Worm (Caenorhabditis elegans) whole organism, L3 larva: ENCODE results near the gene srj-29.

Source experiments
- R02D3.7 ChIP-seq: fragments of 150-350 bp; optimal IDR thresholded peaks from 2 replicates; lab custom pipeline; 2014; ENCODE audit warnings: missing biosample characterization, missing genetic modification characterization
- ama-1 ChIP-seq: fragments of 150-350 bp; optimal IDR thresholded peaks from 2 replicates; lab custom pipeline; 2018
- ceh-82 ChIP-seq: fragments of 150-350 bp; optimal IDR thresholded peaks from 2 replicates; lab custom pipeline; 2014; ENCODE audit warnings: missing biosample characterization, missing genetic modification characterization
- egl-5 ChIP-seq: fragments of 150-350 bp; optimal IDR thresholded peaks from 2 replicates; lab custom pipeline; 2017; ENCODE audit warnings: missing biosample characterization, missing genetic modification reagents, missing genetic modification characterization, inconsistent platforms
- nhr-67 ChIP-seq: fragments of 150-350 bp; optimal IDR thresholded peaks from 2 replicates; lab custom pipeline; 2014; ENCODE audit warnings: missing biosample characterization, missing genetic modification characterization
- nhr-76 ChIP-seq: fragments of 150-350 bp; sonication (generic microtip); optimal IDR thresholded peaks from 5 replicates; lab custom pipeline; 2014; ENCODE audit warnings: missing biosample characterization, missing genetic modification characterization
- pha-4 ChIP-seq: fragments of 150-350 bp; optimal IDR thresholded peaks from 2 replicates; lab custom pipeline; 2014; ENCODE audit warnings: missing biosample characterization, missing genetic modification reagents, missing genetic modification characterization
- ztf-11 ChIP-seq: fragments of 150-350 bp; optimal IDR thresholded peaks from 2 replicates; lab custom pipeline; 2014; ENCODE audit warnings: missing biosample characterization, missing genetic modification characterization

ce11 chrV:16055031-16055430, 20.4 kb upstream of the srj-29 start, which contains the start of gene F14H3.4:
- TF ChIP-seq nhr-76 (no peak), egl-5 (tag; lab: Kevin White, UChicago) (no peak), R02D3.7 (tag; lab: Kevin White, UChicago) (no peak), ceh-82 (tag; lab: Kevin White, UChicago) (no peak), ama-1 (no peak), nhr-67 (no peak), ztf-11 (tag; lab: Kevin White, UChicago) (no peak), pha-4 (no peak)
